Worm (Caenorhabditis elegans): ENCODE data around the gene cyp-13A4.

Gene cyp-13A4

ce11 chrII:9797664-9798063 is at the start of gene cyp-13A4:
cyp-13A4 (minus strand) TSS chrII:9797740.
- TF ChIP-seq aly-1 (tag; optimal IDR thresholded peaks at IDR 0.05) (no peak), hmbx-1 (tag; optimal IDR thresholded peaks at IDR 0.05) (no peak), scrt-1 (GFP tag; IDR thresholded peaks at IDR 0.05) (no peak), ceh-36 (tag; optimal IDR thresholded peaks at IDR 0.05) (no peak), tra-4 (tag; optimal IDR thresholded peaks at IDR 0.05) (no peak), pes-1 (GFP tag; IDR thresholded peaks at IDR 0.05) (no peak), ceh-13 (GFP tag; optimal IDR thresholded peaks at IDR 0.05) (no peak), flt-1 (GFP tag; IDR thresholded peaks at IDR 0.05) (no peak)

ce11 chrII:9845239-9845638 is 47.7 kb upstream of the cyp-13A4 start, which contains the start of gene chil-9:
chil-9 (minus strand) TSS chrII:9845339.
- TF ChIP-seq sea-1 (GFP tag; conservative IDR thresholded peaks at IDR 0.05), result no peak
- no peak for TF ChIP-seq hmbx-1 (tag; optimal IDR thresholded peaks at IDR 0.05)
- TF ChIP-seq ceh-36 (tag; optimal IDR thresholded peaks at IDR 0.05), result no peak
- no peak for TF ChIP-seq scrt-1 (GFP tag; IDR thresholded peaks at IDR 0.05)
- no peak for TF ChIP-seq ama-1 (optimal IDR thresholded peaks at IDR 0.05)
- TF ChIP-seq ceh-13 (GFP tag; optimal IDR thresholded peaks at IDR 0.05), result no peak
- no peak for TF ChIP-seq hnd-1 (tag; optimal IDR thresholded peaks at IDR 0.05)
- TF ChIP-seq flt-1 (GFP tag; IDR thresholded peaks at IDR 0.05), result no peak
- TF ChIP-seq tbx-37 (GFP tag; conservative IDR thresholded peaks at IDR 0.05), result no peak
- no peak for TF ChIP-seq aly-1 (tag; optimal IDR thresholded peaks at IDR 0.05)
- no peak for TF ChIP-seq B0310.2 (tag; optimal IDR thresholded peaks at IDR 0.05)
- TF ChIP-seq ets-7 (tag; optimal IDR thresholded peaks at IDR 0.05), result no peak
- no peak for TF ChIP-seq tbx-11 (GFP tag; IDR thresholded peaks at IDR 0.05)
- TF ChIP-seq F13C5.2 (tag; optimal IDR thresholded peaks at IDR 0.05), result no peak

ce11 chrII:9841985-9842505 is 44.5 kb upstream of the cyp-13A4 start, which contains the start of gene rnh-1.2:
rnh-1.2 (minus strand) TSS chrII:9842035.
- TF ChIP-seq tbx-11 (GFP tag; IDR thresholded peaks at IDR 0.05) (no peak), F13C5.2 (tag; optimal IDR thresholded peaks at IDR 0.05) (no peak), flt-1 (GFP tag; IDR thresholded peaks at IDR 0.05) (no peak), hmg-4 (GFP tag; optimal IDR thresholded peaks at IDR 0.05) (no peak), aly-1 (tag; optimal IDR thresholded peaks at IDR 0.05) (no peak)

- TF ChIP-seq tbx-11 (GFP tag; IDR thresholded peaks at IDR 0.05) (no peak), flt-1 (GFP tag; IDR thresholded peaks at IDR 0.05) (no peak), hnd-1 (tag; optimal IDR thresholded peaks at IDR 0.05) (no peak), ets-7 (tag; optimal IDR thresholded peaks at IDR 0.05) (no peak), pes-1 (GFP tag; IDR thresholded peaks at IDR 0.05) (no peak), sea-1 (GFP tag; conservative IDR thresholded peaks at IDR 0.05) (no peak), hmbx-1 (tag; optimal IDR thresholded peaks at IDR 0.05) (no peak), ceh-36 (tag; optimal IDR thresholded peaks at IDR 0.05) (no peak), hmg-4 (GFP tag; optimal IDR thresholded peaks at IDR 0.05) (no peak), B0310.2 (tag; optimal IDR thresholded peaks at IDR 0.05) (no peak), ceh-13 (GFP tag; optimal IDR thresholded peaks at IDR 0.05) (no peak)
These were observed 42.8 kb upstream of the cyp-13A4 start, which contains the start of gene ZK938.11 for ce11 chrII:9840313-9840712. ZK938.11 (minus strand) TSS chrII:9840413.

ce11 chrII:9838260-9838935 is 40.9 kb upstream of the cyp-13A4 start, which contains the start of gene arrd-4:
arrd-4 (minus strand) TSS chrII:9838310.
- no peak for TF ChIP-seq tbx-11 (GFP tag; IDR thresholded peaks at IDR 0.05)
- no peak for TF ChIP-seq hmg-4 (GFP tag; optimal IDR thresholded peaks at IDR 0.05)
- no peak for TF ChIP-seq flt-1 (GFP tag; IDR thresholded peaks at IDR 0.05)
- no peak for TF ChIP-seq tra-4 (tag; optimal IDR thresholded peaks at IDR 0.05)
- no peak for TF ChIP-seq scrt-1 (GFP tag; IDR thresholded peaks at IDR 0.05)
- no peak for TF ChIP-seq ceh-36 (tag; optimal IDR thresholded peaks at IDR 0.05)

ce11 chrII:9835958-9836357 is 38.4 kb upstream of the cyp-13A4 start:
- TF ChIP-seq ets-7 (tag; optimal IDR thresholded peaks at IDR 0.05) (no peak), pes-1 (GFP tag; IDR thresholded peaks at IDR 0.05) (no peak), ceh-36 (tag; optimal IDR thresholded peaks at IDR 0.05) (no peak), tbx-11 (GFP tag; IDR thresholded peaks at IDR 0.05) (no peak)

- TF ChIP-seq B0310.2 (tag; optimal IDR thresholded peaks at IDR 0.05), result no peak
These were observed 37.4 kb upstream of the cyp-13A4 start, which contains the start of gene arrd-5 for ce11 chrII:9834921-9835320. arrd-5 (plus strand) TSS chrII:9835221.

ce11 chrII:9833855-9834254 is 36.3 kb upstream of the cyp-13A4 start, which contains the start of gene ZK938.3:
ZK938.3 (minus strand) TSS chrII:9833955.
- TF ChIP-seq hmbx-1 (tag; optimal IDR thresholded peaks at IDR 0.05) (no peak), ets-7 (tag; optimal IDR thresholded peaks at IDR 0.05) (no peak), tbx-37 (GFP tag; conservative IDR thresholded peaks at IDR 0.05) (no peak), ceh-13 (GFP tag; optimal IDR thresholded peaks at IDR 0.05) (no peak), hnd-1 (tag; optimal IDR thresholded peaks at IDR 0.05) (no peak), ama-1 (optimal IDR thresholded peaks at IDR 0.05) (no peak), pes-1 (GFP tag; IDR thresholded peaks at IDR 0.05) (no peak), scrt-1 (GFP tag; IDR thresholded peaks at IDR 0.05) (no peak), flt-1 (GFP tag; IDR thresholded peaks at IDR 0.05) (no peak), B0310.2 (tag; optimal IDR thresholded peaks at IDR 0.05) (no peak), aly-1 (tag; optimal IDR thresholded peaks at IDR 0.05) (no peak), hmg-4 (GFP tag; optimal IDR thresholded peaks at IDR 0.05) (no peak), tra-4 (tag; optimal IDR thresholded peaks at IDR 0.05) (no peak), sea-1 (GFP tag; conservative IDR thresholded peaks at IDR 0.05) (no peak), F13C5.2 (tag; optimal IDR thresholded peaks at IDR 0.05) (no peak), tbx-11 (GFP tag; IDR thresholded peaks at IDR 0.05) (no peak), ceh-36 (tag; optimal IDR thresholded peaks at IDR 0.05) (no peak)

Data from whole organism, early embryonic.